Fruit fly (Drosophila melanogaster) whole organism, pupa: ENCODE data around the gene Cyp6d5.

Experiments used
- CG10348 ChIP-seq: fragments of 200-800 bp; sonication (Bioruptor generic); IDR thresholded peaks from 2 replicates; pipeline ENCODE4 v1.3.6; 2022; ENCODE audit warnings: missing biosample characterization, missing genetic modification characterization
- CG13204 ChIP-seq: fragments of 200-800 bp; sonication (Bioruptor generic); optimal IDR thresholded peaks from 2 replicates; lab custom pipeline; 2018; ENCODE audit warnings: missing biosample characterization, mild to moderate bottlenecking, missing genetic modification characterization, moderate library complexity
- CG14655 ChIP-seq: fragments of 200-800 bp; sonication (Bioruptor generic); optimal IDR thresholded peaks from 3 replicates; lab custom pipeline; 2017; ENCODE audit warnings: mild to moderate bottlenecking, missing biosample characterization, missing genetic modification reagents, missing genetic modification characterization
- CG15710 ChIP-seq: fragments of 200-800 bp; sonication (Bioruptor generic); optimal IDR thresholded peaks from 2 replicates; lab custom pipeline; 2018; ENCODE audit warnings: missing biosample characterization, mild to moderate bottlenecking, missing genetic modification characterization, moderate library complexity
- CG34367 ChIP-seq: fragments of 200-800 bp; sonication (Bioruptor generic); optimal IDR thresholded peaks from 2 replicates; lab custom pipeline; 2018; ENCODE audit warnings: missing biosample characterization, mild to moderate bottlenecking, missing genetic modification characterization
- D1 ChIP-seq: fragments of 200-800 bp; sonication (Bioruptor generic); optimal IDR thresholded peaks from 2 replicates; lab custom pipeline; 2018; ENCODE audit warnings: missing biosample characterization, mild to moderate bottlenecking, missing genetic modification characterization, moderate library complexity
- EcR ChIP-seq: fragments of 200-800 bp; sonication (Bioruptor generic); optimal IDR thresholded peaks from 3 replicates; lab custom pipeline; 2019; ENCODE audit warnings: missing biosample characterization, missing genetic modification characterization, mild to moderate bottlenecking, moderate library complexity, missing genetic modification reagents
- rn ChIP-seq: fragments of 200-800 bp; sonication (Bioruptor generic); IDR thresholded peaks from 2 replicates; pipeline ENCODE4 v1.3.6; 2022; ENCODE audit warnings: missing biosample characterization, missing genetic modification characterization

dm6 chr3R:13982298-13982846 is 46.7 kb upstream of the Cyp6d5 start:
- TF ChIP-seq CG13204 (peak; percentile 0), D1 (no peak), CG15710 (tag; lab: Kevin White, UChicago) (no peak), rn (no peak), CG10348 (no peak), CG34367 (no peak), EcR (no peak), CG14655 (GFP tag; lab: Kevin White, UChicago) (no peak)
